Fruit fly (Drosophila melanogaster) Kc167 (cell line): ENCODE results near the gene AP-1sigma.

ENCODE experiments used
- Myc ChIP-seq: fragments of >200 bp; optimal IDR thresholded peaks from 2 replicates; lab custom pipeline; 2017; ENCODE audit warnings: missing external identifiers
- Sin3A ChIP-seq: fragments of >200 bp; optimal IDR thresholded peaks from 2 replicates; lab custom pipeline; 2018; ENCODE audit warnings: missing external identifiers
- h ChIP-seq: fragments of >200 bp; optimal IDR thresholded peaks from 3 replicates; lab custom pipeline; 2018; ENCODE audit warnings: missing external identifiers
- insv ChIP-seq: fragments of >200 bp; optimal IDR thresholded peaks from 3 replicates; lab custom pipeline; 2018; ENCODE audit warnings: missing external identifiers
- psq ChIP-seq: fragments of >200 bp; optimal IDR thresholded peaks from 2 replicates; lab custom pipeline; 2017; ENCODE audit warnings: missing external identifiers
- ttk ChIP-seq: sonication (Bioruptor generic); optimal IDR thresholded peaks from 2 replicates; lab custom pipeline; 2017; ENCODE audit warnings: missing external identifiers

The AP-1sigma gene

DNA sequence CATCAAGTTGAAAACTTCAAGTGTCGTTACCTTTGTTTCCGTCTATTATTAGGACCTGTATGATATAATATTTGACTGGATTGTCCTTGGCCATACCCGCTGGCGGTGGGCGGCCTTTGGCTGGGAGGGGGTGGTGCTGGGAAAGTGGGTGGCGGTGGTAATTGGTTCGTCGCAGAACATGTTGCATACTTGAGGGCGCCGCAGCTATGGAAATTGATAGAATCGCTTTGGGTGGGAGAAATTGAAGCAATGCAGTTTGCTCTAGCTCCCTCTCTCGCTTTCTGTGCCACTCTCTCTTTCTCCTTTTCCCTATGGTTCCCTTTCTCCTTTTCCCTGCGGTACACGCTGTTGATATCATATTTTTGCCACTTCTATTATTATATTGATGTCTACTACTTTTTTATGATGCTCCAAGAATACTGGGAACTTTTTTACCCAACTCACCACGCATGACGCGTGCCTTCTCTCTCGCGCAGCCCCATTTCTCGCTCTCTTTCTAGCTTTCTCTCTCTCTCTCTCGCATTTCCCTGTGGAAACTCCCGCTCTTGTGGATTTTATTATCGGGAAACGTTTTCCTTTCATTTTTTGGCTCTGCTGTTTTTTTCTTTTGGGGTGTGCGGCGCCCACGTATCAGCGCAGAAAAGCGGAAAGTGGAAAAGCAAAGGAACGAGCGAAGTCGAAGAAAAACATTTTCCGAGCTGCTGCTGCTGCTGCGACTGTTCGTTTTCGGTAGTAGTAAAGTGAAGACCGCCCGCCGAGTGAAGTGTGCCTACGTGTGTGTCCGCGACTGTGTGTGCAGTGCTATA lies 6.7 kb downstream of the AP-1sigma start:
- no peak for TF ChIP-seq Sin3A
- no peak for TF ChIP-seq Myc (lab: Kevin White, UChicago)
- no peak for TF ChIP-seq psq (lab: Kevin White, UChicago)
- TF ChIP-seq h (lab: Kevin White, UChicago), result no peak
- no peak for TF ChIP-seq insv
- no peak for TF ChIP-seq ttk (lab: Kevin White, UChicago)

DNA sequence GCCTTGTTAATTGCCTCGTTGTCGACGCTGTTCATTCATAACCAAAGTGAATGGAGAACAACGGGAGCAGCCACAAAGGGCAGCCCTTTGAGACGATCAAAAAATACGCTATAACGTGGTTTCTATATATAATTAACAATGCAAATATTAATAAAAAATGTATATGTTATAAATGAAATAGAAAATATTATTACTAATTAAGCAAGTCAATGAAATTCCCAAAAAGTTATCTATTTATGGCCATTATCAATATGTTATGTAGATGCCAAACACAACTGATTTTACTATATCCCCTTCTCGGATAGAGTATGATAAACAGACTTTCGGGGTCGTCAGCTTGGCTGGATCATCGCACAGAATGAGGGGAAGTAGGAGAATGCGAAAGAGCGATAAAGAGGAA lies 11.0 kb downstream of the AP-1sigma start:
- no peak for TF ChIP-seq h (lab: Kevin White, UChicago)
- no peak for TF ChIP-seq Sin3A
- TF ChIP-seq ttk (lab: Kevin White, UChicago), result no peak
- TF ChIP-seq insv, result no peak
- no peak for TF ChIP-seq psq (lab: Kevin White, UChicago)
- TF ChIP-seq Myc (lab: Kevin White, UChicago), result no peak

dm6 chr3R:23971208-23971607 lies 12.8 kb downstream of the AP-1sigma start:
- TF ChIP-seq Myc (lab: Kevin White, UChicago) (no peak), insv (no peak), ttk (lab: Kevin White, UChicago) (no peak), h (lab: Kevin White, UChicago) (no peak), Sin3A (no peak), psq (lab: Kevin White, UChicago) (no peak)

dm6 chr3R:23971764-23972163 lies 13.3 kb downstream of the AP-1sigma start:
- TF ChIP-seq Myc (lab: Kevin White, UChicago), result no peak
- TF ChIP-seq ttk (lab: Kevin White, UChicago), result no peak
- no peak for TF ChIP-seq Sin3A
- TF ChIP-seq psq (lab: Kevin White, UChicago), result no peak
- no peak for TF ChIP-seq h (lab: Kevin White, UChicago)
- no peak for TF ChIP-seq insv

DNA sequence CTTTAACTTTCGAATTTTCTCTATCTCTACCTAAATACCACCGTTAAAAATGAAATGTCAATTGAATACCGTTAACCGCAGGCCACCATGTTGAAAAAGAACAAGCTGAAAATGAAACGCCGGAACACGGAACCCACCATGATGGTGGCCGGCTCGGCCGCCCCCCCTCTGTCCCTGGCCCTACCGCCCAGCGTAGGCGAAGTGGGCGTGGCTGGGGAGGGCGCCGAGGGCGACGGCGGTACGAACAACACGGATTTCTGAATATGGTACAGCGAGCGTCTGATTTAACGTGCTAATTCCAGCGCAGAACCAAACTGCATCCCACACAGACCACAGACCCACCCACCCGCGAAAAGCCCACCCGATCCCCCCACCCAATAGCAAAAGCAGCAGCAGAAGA lies 23.2 kb downstream of the AP-1sigma start:
- TF ChIP-seq Sin3A (no peak), h (lab: Kevin White, UChicago) (no peak), psq (lab: Kevin White, UChicago) (no peak), Myc (lab: Kevin White, UChicago) (no peak), ttk (lab: Kevin White, UChicago) (no peak), insv (no peak)

- TF ChIP-seq Myc (lab: Kevin White, UChicago) (no peak), h (lab: Kevin White, UChicago) (no peak), psq (lab: Kevin White, UChicago) (no peak), ttk (lab: Kevin White, UChicago) (no peak)
These were observed 28.1 kb downstream of the AP-1sigma start, which contains the start of the genes CG13603 and CG5902 for dm6 chr3R:23986479-23986930. CG13603 (minus strand) TSS chr3R:23986569. CG5902 (plus strand) TSS chr3R:23986642.

DNA sequence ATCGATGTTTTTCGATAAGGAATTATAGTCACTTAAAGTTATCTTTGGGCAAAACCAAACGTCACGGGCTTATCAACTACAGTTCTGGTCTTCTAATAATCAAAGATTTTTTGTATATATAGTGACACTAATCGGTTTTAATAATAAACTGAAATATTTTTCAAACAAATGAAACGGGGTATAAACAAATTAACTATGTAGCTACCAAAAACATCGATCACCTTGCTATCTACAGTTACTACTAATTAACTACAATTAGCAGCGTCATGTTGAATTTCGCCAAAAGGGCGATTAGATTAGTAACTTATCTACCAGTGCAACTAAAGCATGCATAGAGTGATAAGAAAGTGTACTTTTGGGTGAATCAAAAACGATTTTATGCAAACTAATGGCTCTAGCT lies 32.9 kb downstream of the AP-1sigma start:
- TF ChIP-seq insv, result no peak

- TF ChIP-seq ttk (lab: Kevin White, UChicago), result no peak
- TF ChIP-seq psq (lab: Kevin White, UChicago), result no peak
- TF ChIP-seq Myc (lab: Kevin White, UChicago), result no peak
- TF ChIP-seq insv, result no peak
- no peak for TF ChIP-seq h (lab: Kevin White, UChicago)
- TF ChIP-seq Sin3A, result no peak
These were observed 34.7 kb downstream of the AP-1sigma start, which contains the start of the genes Epp and Rab7 for dm6 chr3R:23992823-23993797. Epp (minus strand) TSS chr3R:23992916. Rab7 (plus strand) TSS chr3R:23993008.

- TF ChIP-seq ttk (lab: Kevin White, UChicago), result no peak
- no peak for TF ChIP-seq insv
- TF ChIP-seq h (lab: Kevin White, UChicago), result no peak
- no peak for TF ChIP-seq Myc (lab: Kevin White, UChicago)
- no peak for TF ChIP-seq psq (lab: Kevin White, UChicago)
- no peak for TF ChIP-seq Sin3A
These were observed 36.1 kb downstream of the AP-1sigma start for dm6 chr3R:23994578-23994977.

DNA sequence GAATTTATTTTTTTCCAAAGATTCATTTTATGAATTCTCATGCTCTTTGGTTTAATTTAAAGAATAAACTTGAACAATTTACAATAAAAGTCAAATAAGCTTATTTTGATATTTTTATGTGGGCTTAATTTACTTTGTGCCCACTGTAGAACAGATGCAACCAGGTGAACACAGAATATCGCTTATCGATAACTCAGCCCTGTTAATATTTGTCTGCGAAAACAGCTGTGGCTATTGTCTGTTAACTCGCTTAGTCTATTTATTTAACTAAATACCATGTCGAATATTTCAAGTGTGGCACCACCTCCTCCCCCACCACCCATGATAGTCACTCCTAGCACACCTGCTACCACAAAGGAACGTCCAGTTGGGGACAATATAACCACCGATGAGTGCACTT lies 37.0 kb downstream of the AP-1sigma start, which contains the start of gene CG33108:
Gene CG33108 (plus strand): TSS at position 200 of the 400 bp plus-strand sequence.
- TF ChIP-seq ttk (lab: Kevin White, UChicago) (no peak), insv (no peak), h (lab: Kevin White, UChicago) (no peak), psq (lab: Kevin White, UChicago) (no peak), Myc (lab: Kevin White, UChicago) (no peak), Sin3A (no peak)

DNA sequence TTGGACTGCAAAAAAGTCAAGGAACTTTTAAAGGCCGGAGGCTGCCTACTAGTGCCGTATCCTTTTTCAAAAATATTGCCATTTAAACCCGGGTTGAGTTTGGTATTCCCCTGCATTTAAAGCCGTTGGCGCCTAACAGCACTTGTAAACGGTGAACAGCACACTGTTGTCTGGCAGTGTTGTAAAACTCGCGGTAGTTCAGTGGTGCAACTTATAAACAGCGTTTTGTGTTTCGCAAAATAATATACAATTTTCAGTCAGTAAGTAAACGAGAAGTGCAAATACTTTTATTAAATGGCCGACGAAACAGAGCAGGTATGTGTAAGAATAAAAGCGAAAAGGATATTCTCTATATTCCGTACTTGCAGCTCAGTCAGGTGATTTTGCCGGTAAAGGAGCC lies 37.8 kb downstream of the AP-1sigma start, which contains the start of gene LSm3:
Gene LSm3 (plus strand): TSS at position 39 of the 400 bp plus-strand sequence.
- no peak for TF ChIP-seq Sin3A
- TF ChIP-seq Myc (lab: Kevin White, UChicago), result no peak
- no peak for TF ChIP-seq ttk (lab: Kevin White, UChicago)
- no peak for TF ChIP-seq insv
- no peak for TF ChIP-seq psq (lab: Kevin White, UChicago)
- TF ChIP-seq h (lab: Kevin White, UChicago), result no peak
